Fruit fly (Drosophila melanogaster) whole organism: ENCODE measurements around the gene NimA.

Experiments used
- CG8478 ChIP-seq: fragments of >200 bp; optimal IDR thresholded peaks from 2 replicates; lab custom pipeline; 2018; ENCODE audit warnings: inconsistent platforms
- Dll ChIP-seq: fragments of >200 bp; optimal IDR thresholded peaks from 2 replicates; lab custom pipeline; 2017
- EcR ChIP-seq, 2 experiments: fragments of >200 bp; optimal IDR thresholded peaks; 2 replicates each; lab custom pipeline; 2017; ENCODE audit warnings: missing biosample characterization in 2 of 2, missing genetic modification characterization in 2 of 2, missing genetic modification reagents in 2 of 2
- pan ChIP-seq: fragments of >200 bp; optimal IDR thresholded peaks from 2 replicates; lab custom pipeline; 2017
- psq ChIP-seq: fragments of >200 bp; optimal IDR thresholded peaks from 2 replicates; lab custom pipeline; 2017
- usp ChIP-seq: fragments of >200 bp; optimal IDR thresholded peaks from 2 replicates; lab custom pipeline; 2017; ENCODE audit warnings: missing biosample characterization, missing genetic modification characterization, mixed read lengths

DNA sequence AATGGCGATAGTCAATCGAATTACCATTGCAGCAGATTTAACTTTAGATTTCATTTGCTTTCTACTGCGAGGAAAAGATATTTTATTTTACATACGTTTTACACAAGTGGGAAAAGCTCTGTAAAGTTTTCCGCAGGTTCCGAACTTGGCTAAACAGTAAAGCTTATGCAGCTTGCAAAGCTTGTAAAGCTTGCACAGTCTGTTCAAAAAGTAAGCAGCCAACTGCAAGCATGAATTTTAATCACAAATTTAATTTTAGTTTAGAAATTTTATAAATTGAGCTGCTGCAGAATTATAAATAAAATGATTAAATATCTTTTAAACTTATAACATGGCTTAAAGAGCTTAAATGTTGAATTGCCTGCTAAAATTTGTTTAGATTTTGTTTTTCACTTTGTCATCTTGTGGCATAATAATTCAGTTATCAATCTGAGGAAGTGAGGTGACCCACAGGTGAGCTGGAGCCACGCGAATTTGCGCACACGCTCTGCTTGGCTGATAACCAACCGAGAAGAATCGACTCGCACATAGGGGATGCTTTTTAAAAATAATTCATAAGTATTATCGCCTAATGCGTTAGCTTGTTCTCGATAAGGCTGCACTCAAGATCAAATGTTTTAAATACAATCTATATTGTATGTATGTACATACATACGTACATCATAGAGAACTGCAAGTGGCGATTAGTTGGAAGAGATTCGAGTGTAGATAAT is 54.4 kb downstream of the NimA start:
- TF ChIP-seq CG8478 (lab: Kevin White, UChicago), result no peak
- no peak for TF ChIP-seq psq
- no peak for TF ChIP-seq pan (lab: Kevin White, UChicago)
- TF ChIP-seq usp (GFP tag; lab: Kevin White, UChicago), result no peak
- TF ChIP-seq EcR (GFP tag; optimal IDR thresholded peaks at IDR 0.05; lab: Kevin White, UChicago), result no peak
- no peak for TF ChIP-seq Dll
